Worm (Caenorhabditis elegans) whole organism, L4/young adult: ENCODE results near the gene srab-1.

ENCODE experiments used
- dao-5 ChIP-seq: sonication (generic microtip); optimal IDR thresholded peaks from 2 replicates; lab custom pipeline; 2016; ENCODE audit warnings: missing genotype, missing genetic modification characterization, moderate library complexity, missing compliant biosample characterization
- him-1 ChIP-seq: sonication (generic microtip); optimal IDR thresholded peaks from 2 replicates; lab custom pipeline; 2016; ENCODE audit warnings: missing genotype, missing genetic modification reagents, missing genetic modification characterization, missing compliant biosample characterization

ce11 chrV:5098925-5099324 lies 3.0 kb downstream of the srab-1 start, which contains the start of gene unc-46:
- TF ChIP-seq him-1 (tag; lab: Kevin White, UChicago): no peak
- TF ChIP-seq dao-5 (tag; lab: Kevin White, UChicago): no peak
